Worm (Caenorhabditis elegans): ENCODE data around the gene bra-2.

ce11 chrIII:901600-902250, 9.3 kb upstream of the bra-2 start:
- TF ChIP-seq unc-39 (tag; optimal IDR thresholded peaks at IDR 0.05) (no peak), lin-39 (tag; optimal IDR thresholded peaks at IDR 0.05) (no peak), nhr-6 (tag; optimal IDR thresholded peaks at IDR 0.05) (no peak), alr-1 (tag; optimal IDR thresholded peaks at IDR 0.05) (no peak), ZK546.5 (tag; optimal IDR thresholded peaks at IDR 0.05) (no peak)
